Fruit fly (Drosophila melanogaster) whole organism, embryonic: ENCODE results near the gene Ser12.

Experiments
- Antp ChIP-seq: fragments of 200-800 bp; sonication (Bioruptor generic); optimal IDR thresholded peaks from 3 replicates; lab custom pipeline; 2016; ENCODE audit warnings: missing biosample characterization, missing genetic modification characterization
- CG10565 ChIP-seq: fragments of 200-800 bp; sonication (Bioruptor generic); optimal IDR thresholded peaks from 3 replicates; lab custom pipeline; 2016; ENCODE audit warnings: missing biosample characterization, mild to moderate bottlenecking, missing genetic modification characterization
- CG10979 ChIP-seq: fragments of 200-800 bp; sonication (Bioruptor generic); optimal IDR thresholded peaks from 2 replicates; lab custom pipeline; 2018; ENCODE audit warnings: missing biosample characterization, mild to moderate bottlenecking, missing genetic modification characterization, moderate library complexity
- CG11723 ChIP-seq: fragments of 200-800 bp; sonication (Bioruptor generic); optimal IDR thresholded peaks from 2 replicates; lab custom pipeline; 2017; ENCODE audit warnings: missing biosample characterization, mild to moderate bottlenecking, missing genetic modification characterization
- CG12071 ChIP-seq: fragments of 200-800 bp; sonication (Bioruptor generic); optimal IDR thresholded peaks from 3 replicates; lab custom pipeline; 2018; ENCODE audit warnings: missing biosample characterization, mild to moderate bottlenecking, missing genetic modification characterization
- CG14710 ChIP-seq: fragments of 200-800 bp; sonication (Bioruptor generic); optimal IDR thresholded peaks from 3 replicates; lab custom pipeline; 2019; ENCODE audit warnings: missing biosample characterization, mild to moderate bottlenecking, missing genetic modification characterization, moderate library complexity
- CG15601 ChIP-seq: fragments of 200-800 bp; sonication (Bioruptor generic); optimal IDR thresholded peaks from 3 replicates; lab custom pipeline; 2019; ENCODE audit warnings: missing biosample characterization, mild to moderate bottlenecking, missing genetic modification characterization, moderate library complexity
- CG16863 ChIP-seq: fragments of 200-800 bp; sonication (Bioruptor generic); optimal IDR thresholded peaks from 3 replicates; lab custom pipeline; 2016; ENCODE audit warnings: missing biosample characterization, missing genetic modification characterization
- CG18764 ChIP-seq: fragments of 200-800 bp; sonication (Bioruptor generic); optimal IDR thresholded peaks from 3 replicates; lab custom pipeline; 2016; ENCODE audit warnings: missing biosample characterization, missing genetic modification characterization
- CG2116 ChIP-seq: fragments of 200-800 bp; sonication (Bioruptor generic); optimal IDR thresholded peaks from 3 replicates; lab custom pipeline; 2018; ENCODE audit warnings: missing biosample characterization, mild to moderate bottlenecking, missing genetic modification characterization
- CG3163 ChIP-seq: fragments of 200-800 bp; sonication (Bioruptor generic); optimal IDR thresholded peaks from 3 replicates; lab custom pipeline; 2016; ENCODE audit warnings: missing biosample characterization, missing genetic modification characterization
- CG32772 ChIP-seq: fragments of 200-800 bp; sonication (Bioruptor generic); IDR thresholded peaks from 2 replicates; pipeline ENCODE4 v1.3.6; 2022; ENCODE audit warnings: missing biosample characterization, missing genetic modification characterization
- CG33213 ChIP-seq: fragments of 200-800 bp; sonication (Bioruptor generic); optimal IDR thresholded peaks from 3 replicates; lab custom pipeline; 2016; ENCODE audit warnings: missing biosample characterization, missing genetic modification characterization
- CG43689 ChIP-seq: fragments of 200-800 bp; sonication (Bioruptor generic); IDR thresholded peaks from 2 replicates; pipeline ENCODE4 v1.3.6; 2022; ENCODE audit warnings: missing biosample characterization, missing genetic modification characterization
- CG6254 ChIP-seq: fragments of 200-800 bp; sonication (Bioruptor generic); optimal IDR thresholded peaks from 3 replicates; lab custom pipeline; 2017; ENCODE audit warnings: mild to moderate bottlenecking, missing biosample characterization, missing genetic modification reagents, missing genetic modification characterization
- CG9437 ChIP-seq: fragments of 200-800 bp; sonication (Bioruptor generic); optimal IDR thresholded peaks from 2 replicates; lab custom pipeline; 2018; ENCODE audit warnings: missing biosample characterization, mild to moderate bottlenecking, missing genetic modification characterization
- Fer1 ChIP-seq: fragments of 200-800 bp; sonication (Bioruptor generic); optimal IDR thresholded peaks from 2 replicates; lab custom pipeline; 2017; ENCODE audit warnings: missing biosample characterization, mild to moderate bottlenecking, missing genetic modification characterization
- Hr39 ChIP-seq: fragments of >200 bp; optimal IDR thresholded peaks from 2 replicates; lab custom pipeline; 2017
- MESR4 ChIP-seq: fragments of 200-800 bp; sonication (Bioruptor generic); optimal IDR thresholded peaks from 2 replicates; lab custom pipeline; 2018; ENCODE audit warnings: missing biosample characterization, mild to moderate bottlenecking, missing genetic modification characterization, moderate library complexity
- NC2α ChIP-seq: fragments of 200-800 bp; sonication (Bioruptor generic); optimal IDR thresholded peaks from 2 replicates; lab custom pipeline; 2016; ENCODE audit warnings: missing biosample characterization, missing genetic modification characterization
- Nf-YA ChIP-seq: fragments of 200-800 bp; sonication (Bioruptor generic); IDR thresholded peaks from 2 replicates; pipeline ENCODE4 v1.3.6; 2022; ENCODE audit warnings: missing biosample characterization, missing genetic modification characterization
- PHDP ChIP-seq: fragments of 200-800 bp; sonication (Bioruptor generic); optimal IDR thresholded peaks from 3 replicates; lab custom pipeline; 2018; ENCODE audit warnings: missing biosample characterization, mild to moderate bottlenecking, missing genetic modification characterization, moderate library complexity
- ac ChIP-seq: fragments of 200-800 bp; sonication (Bioruptor generic); optimal IDR thresholded peaks from 3 replicates; lab custom pipeline; 2017; ENCODE audit warnings: missing biosample characterization, mild to moderate bottlenecking, missing genetic modification characterization
- bcd ChIP-seq: fragments of 200-800 bp; sonication (Bioruptor generic); optimal IDR thresholded peaks from 2 replicates; lab custom pipeline; 2017; ENCODE audit warnings: missing biosample characterization, mild to moderate bottlenecking, missing genetic modification characterization
- cg ChIP-seq: fragments of 200-800 bp; sonication (Bioruptor generic); optimal IDR thresholded peaks from 3 replicates; lab custom pipeline; 2019; ENCODE audit warnings: missing biosample characterization, mild to moderate bottlenecking, missing genetic modification characterization, moderate library complexity
- chif ChIP-seq, 2 experiments: fragments of 200-800 bp; sonication (Bioruptor generic); optimal IDR thresholded peaks; 3 replicates each; lab custom pipeline; 2016; ENCODE audit warnings: missing biosample characterization in 2 of 2, missing genetic modification characterization in 2 of 2
- chinmo ChIP-seq: fragments of 200-800 bp; sonication (Bioruptor generic); IDR thresholded peaks from 4 replicates; pipeline ENCODE4 v1.3.6; 2022; ENCODE audit warnings: missing biosample characterization, missing genetic modification characterization; ENCODE audit not compliant: partially characterized antibody
- corto ChIP-seq: fragments of 200-800 bp; sonication (Bioruptor generic); optimal IDR thresholded peaks from 2 replicates; lab custom pipeline; 2016; ENCODE audit warnings: missing biosample characterization, mild to moderate bottlenecking, missing genetic modification characterization, moderate library complexity
- en ChIP-seq: fragments of 200-800 bp; sonication (Bioruptor generic); optimal IDR thresholded peaks from 2 replicates; lab custom pipeline; 2016; ENCODE audit warnings: missing biosample characterization, missing genetic modification characterization
- gcm ChIP-seq: fragments of 200-800 bp; sonication (Bioruptor generic); optimal IDR thresholded peaks from 2 replicates; lab custom pipeline; 2019; ENCODE audit warnings: missing biosample characterization, mild to moderate bottlenecking, missing genetic modification characterization, moderate library complexity
- hkb ChIP-seq, 2 experiments: fragments of 200-800 bp in 1 of 2; fragments of >200 bp in 1 of 2; sonication (Bioruptor generic) in 1 of 2; IDR thresholded peaks in 1 of 2; optimal IDR thresholded peaks in 1 of 2; 2 replicates each; pipeline versions ENCODE4 v1.3.6 to Lab custom; 2017 to 2022; ENCODE audit warnings: missing biosample characterization in 1 of 2, missing genetic modification characterization in 1 of 2
- ken ChIP-seq: fragments of 200-800 bp; sonication (Bioruptor generic); IDR thresholded peaks from 3 replicates; pipeline ENCODE4 v1.3.6; 2022; ENCODE audit warnings: missing biosample characterization, missing genetic modification characterization
- knrl ChIP-seq: fragments of 200-800 bp; sonication (Bioruptor generic); IDR thresholded peaks from 3 replicates; pipeline ENCODE4 v1.3.6; 2022; ENCODE audit warnings: missing biosample characterization, missing genetic modification characterization; ENCODE audit not compliant: partially characterized antibody
- lmd ChIP-seq: fragments of 200-800 bp; sonication (Bioruptor generic); IDR thresholded peaks from 2 replicates; pipeline ENCODE4 v1.3.6; 2022; ENCODE audit warnings: missing biosample characterization, missing genetic modification characterization
- lov ChIP-seq, 2 experiments: fragments of 200-800 bp in 1 of 2; fragments of >200 bp in 1 of 2; sonication (Bioruptor generic) in 1 of 2; IDR thresholded peaks in 1 of 2; optimal IDR thresholded peaks in 1 of 2; 2 replicates in 1 of 2; 3 replicates in 1 of 2; pipeline versions ENCODE4 v1.3.6 to Lab custom; 2017 to 2022; ENCODE audit warnings: missing biosample characterization in 1 of 2, missing genetic modification characterization in 1 of 2
- maf-S ChIP-seq: fragments of 200-800 bp; sonication (Bioruptor generic); optimal IDR thresholded peaks from 2 replicates; lab custom pipeline; 2016; ENCODE audit warnings: missing biosample characterization, missing genetic modification characterization
- onecut ChIP-seq: fragments of 200-800 bp; sonication (Bioruptor generic); IDR thresholded peaks from 2 replicates; pipeline ENCODE4 v1.3.6; 2022; ENCODE audit warnings: missing biosample characterization, missing genetic modification characterization
- pros ChIP-seq: fragments of 200-800 bp; sonication (Bioruptor generic); optimal IDR thresholded peaks from 3 replicates; lab custom pipeline; 2019; ENCODE audit warnings: missing biosample characterization, mild to moderate bottlenecking, missing genetic modification characterization, moderate library complexity
- sisA ChIP-seq: fragments of 200-800 bp; sonication (Bioruptor generic); IDR thresholded peaks from 2 replicates; pipeline ENCODE4 v1.3.6; 2022; ENCODE audit warnings: missing biosample characterization, missing genetic modification characterization
- slbo ChIP-seq: fragments of 200-800 bp; sonication (Bioruptor generic); IDR thresholded peaks from 2 replicates; pipeline ENCODE4 v1.3.6; 2022; ENCODE audit warnings: missing biosample characterization, missing genetic modification characterization
- slou ChIP-seq: fragments of 200-800 bp; sonication (Bioruptor generic); optimal IDR thresholded peaks from 3 replicates; lab custom pipeline; 2016; ENCODE audit warnings: missing biosample characterization, missing genetic modification characterization
- ssp ChIP-seq: fragments of 200-800 bp; sonication (Bioruptor generic); IDR thresholded peaks from 2 replicates; pipeline ENCODE4 v1.3.6; 2022; ENCODE audit warnings: missing biosample characterization, missing genetic modification characterization
- stc ChIP-seq: fragments of 200-800 bp; sonication (Bioruptor generic); IDR thresholded peaks from 2 replicates; pipeline ENCODE4 v1.3.6; 2022; ENCODE audit warnings: missing biosample characterization, missing genetic modification characterization
- trem ChIP-seq: fragments of 200-800 bp; optimal IDR thresholded peaks from 3 replicates; lab custom pipeline; 2019; ENCODE audit warnings: missing biosample characterization, mild to moderate bottlenecking, missing genetic modification characterization, moderate library complexity
- trh ChIP-seq: fragments of 200-800 bp; sonication (Bioruptor generic); optimal IDR thresholded peaks from 2 replicates; lab custom pipeline; 2016; ENCODE audit warnings: missing biosample characterization, missing genetic modification characterization
- unc-4 ChIP-seq: fragments of 200-800 bp; sonication (Bioruptor generic); IDR thresholded peaks from 2 replicates; pipeline ENCODE4 v1.3.6; 2022; ENCODE audit warnings: missing biosample characterization, missing genetic modification characterization; ENCODE audit not compliant: partially characterized antibody
- vfl ChIP-seq: fragments of 200-800 bp; sonication (Bioruptor generic); optimal IDR thresholded peaks from 2 replicates; lab custom pipeline; 2016; ENCODE audit warnings: missing biosample characterization, missing genetic modification characterization
- wek ChIP-seq: fragments of 200-800 bp; sonication (Bioruptor generic); optimal IDR thresholded peaks from 3 replicates; lab custom pipeline; 2018; ENCODE audit warnings: missing biosample characterization, mild to moderate bottlenecking, missing genetic modification characterization, moderate library complexity
- zf30C ChIP-seq: fragments of 200-800 bp; sonication (Bioruptor generic); optimal IDR thresholded peaks from 3 replicates; lab custom pipeline; 2018; ENCODE audit warnings: missing biosample characterization, mild to moderate bottlenecking, missing genetic modification characterization

Gene Ser12

dm6 chr2L:2201107-2201561 is 49.9 kb downstream of the Ser12 start (continued):
- TF ChIP-seq Fer1 = peak; percentile 53
- peak; percentile 94 for TF ChIP-seq CG10979 (tag; lab: Kevin White, UChicago)
- TF ChIP-seq CG14710 (tag; lab: Kevin White, UChicago) = peak; percentile 95
- peak; percentile 63 for TF ChIP-seq en (GFP tag; lab: Kevin White, UChicago)
- TF ChIP-seq CG16863 (GFP tag; lab: Kevin White, UChicago) = peak; percentile 73
- TF ChIP-seq Antp (GFP tag; lab: Kevin White, UChicago) = peak; percentile 54
- TF ChIP-seq lov (optimal IDR thresholded peaks at IDR 0.05; lab: Kevin White, UChicago) = no peak
- peak; percentile 72; the same call in 1 of the 3 replicates for TF ChIP-seq lov (GFP tag; IDR thresholded peaks at IDR 0.05; lab: Robert Waterston, UW)
- TF ChIP-seq corto (GFP tag; lab: Kevin White, UChicago) = peak; percentile 42
- peak; percentile 85 for TF ChIP-seq PHDP (tag; lab: Kevin White, UChicago)
- TF ChIP-seq knrl = 0 out of 3 replicates have a peak, but pooled peaks have one; percentile 12
- peak; percentile 69 for TF ChIP-seq trh
- TF ChIP-seq zf30C (GFP tag; lab: Kevin White, UChicago) = peak; percentile 80
- TF ChIP-seq CG43689 (GFP tag; lab: Robert Waterston, UW) = no peak
- TF ChIP-seq trem (tag; lab: Kevin White, UChicago) = peak; percentile 89
- peak; percentile 79 for TF ChIP-seq CG18764 (GFP tag; lab: Kevin White, UChicago)
- peak; percentile 66 for TF ChIP-seq wek (GFP tag; lab: Kevin White, UChicago)
- 0 out of 2 replicates have a peak, but pooled peaks have one; percentile 35 for TF ChIP-seq ssp (GFP tag; lab: Robert Waterston, UW)
- TF ChIP-seq CG33213 = peak; percentile 72
- peak; percentile 91 for TF ChIP-seq CG6254 (GFP tag; lab: Kevin White, UChicago)
- peak; percentile 70 for TF ChIP-seq CG9437 (GFP tag; lab: Kevin White, UChicago)
- TF ChIP-seq onecut (GFP tag; lab: Robert Waterston, UW) = peak; percentile 71
- peak; percentile 44 for TF ChIP-seq CG10565 (GFP tag; lab: Kevin White, UChicago)
- TF ChIP-seq CG32772 (GFP tag; lab: Robert Waterston, UW) = peak; percentile 67; the same call in 1 of the 2 replicates
- TF ChIP-seq CG12071 (GFP tag; lab: Kevin White, UChicago) = peak; percentile 64
- peak; percentile 30 for TF ChIP-seq NC2α (GFP tag; lab: Kevin White, UChicago)
- TF ChIP-seq chinmo (GFP tag; lab: Robert Waterston, UW) = no peak
- TF ChIP-seq maf-S (GFP tag; lab: Kevin White, UChicago) = peak; percentile 48
- no peak for TF ChIP-seq unc-4 (GFP tag; lab: Robert Waterston, UW)
- peak; percentile 70; the same call in 2 of the 3 replicates for TF ChIP-seq ken (GFP tag; lab: Robert Waterston, UW)
- TF ChIP-seq slou (GFP tag; lab: Kevin White, UChicago) = peak; percentile 53
- peak; percentile 0 for TF ChIP-seq MESR4 (GFP tag; lab: Kevin White, UChicago)
- TF ChIP-seq hkb (optimal IDR thresholded peaks at IDR 0.05; lab: Kevin White, UChicago) = no peak
- peak; percentile 71 for TF ChIP-seq hkb (GFP tag; IDR thresholded peaks at IDR 0.05; lab: Robert Waterston, UW)
- TF ChIP-seq CG3163 (GFP tag; lab: Kevin White, UChicago) = no peak
- peak; percentile 84 for TF ChIP-seq chif (GFP tag; optimal IDR thresholded peaks at IDR 0.05; lab: Kevin White, UChicago)
- peak; percentile 83 for TF ChIP-seq CG11723
- TF ChIP-seq gcm (GFP tag; lab: Kevin White, UChicago) = peak; percentile 86
- TF ChIP-seq vfl = no peak
- TF ChIP-seq pros (GFP tag; lab: Kevin White, UChicago) = no peak
- peak; percentile 68; the same call in 1 of the 2 replicates for TF ChIP-seq lmd (GFP tag; lab: Robert Waterston, UW)
- 0 out of 2 replicates have a peak, but pooled peaks have one; percentile 25 for TF ChIP-seq slbo (GFP tag; lab: Robert Waterston, UW)
- TF ChIP-seq Nf-YA (GFP tag; lab: Robert Waterston, UW) = peak; percentile 67; the same call in 1 of the 2 replicates
- no peak for TF ChIP-seq cg (GFP tag; lab: Kevin White, UChicago)
- peak; percentile 74 for TF ChIP-seq sisA (GFP tag; lab: Robert Waterston, UW)
- no peak for TF ChIP-seq stc
- peak; percentile 65 for TF ChIP-seq ac
- peak; percentile 81 for TF ChIP-seq bcd (GFP tag; lab: Kevin White, UChicago)
- no peak for TF ChIP-seq Hr39 (lab: Kevin White, UChicago)
- TF ChIP-seq CG15601 (tag; lab: Kevin White, UChicago) = peak; percentile 96
- TF ChIP-seq CG2116 (GFP tag; lab: Kevin White, UChicago) = peak; percentile 44
